Worm (Caenorhabditis elegans): ENCODE data around the gene pho-8.

DNA sequence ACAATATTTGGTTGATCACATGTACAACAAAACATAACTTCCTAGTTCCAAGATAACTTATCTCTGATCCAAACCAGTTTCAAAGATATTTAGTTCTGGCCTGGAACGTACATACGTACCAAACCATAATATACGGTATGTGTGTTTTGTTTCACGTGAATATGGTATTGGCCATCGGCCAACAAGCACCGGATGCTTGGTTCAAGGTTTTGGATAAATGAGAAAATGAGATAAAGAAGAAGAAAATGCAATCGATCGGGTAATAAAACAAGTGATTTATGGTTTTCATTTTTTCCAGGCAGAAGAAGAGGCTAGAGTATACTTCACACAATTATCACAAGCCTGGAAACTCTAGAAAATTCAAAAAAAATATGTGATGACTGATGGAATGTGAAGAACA is 38.1 kb upstream of the pho-8 start:
- TF ChIP-seq hlh-26 (GFP tag; conservative IDR thresholded peaks at IDR 0.05) (no peak), unc-62 (GFP tag; optimal IDR thresholded peaks at IDR 0.05) (no peak), F49E8.2 (tag; optimal IDR thresholded peaks at IDR 0.05; ENCODE audit: insufficient read depth) (no peak), snpc-4 (GFP tag; optimal IDR thresholded peaks at IDR 0.05) (no peak), snpc-4 (tag; optimal IDR thresholded peaks at IDR 0.05) (no peak), ekl-4 (GFP tag; IDR thresholded peaks at IDR 0.05) (no peak), tlf-1 (GFP tag; optimal IDR thresholded peaks at IDR 0.05) (no peak), ztf-28 (GFP tag; IDR thresholded peaks at IDR 0.05) (no peak), unc-130 (GFP tag; optimal IDR thresholded peaks at IDR 0.05) (no peak), lsy-27 (tag; optimal IDR thresholded peaks at IDR 0.05; ENCODE audit: borderline replicate concordance, insufficient read depth) (no peak), dpl-1 (GFP tag; optimal IDR thresholded peaks at IDR 0.05) (no peak), pha-4 (tag; optimal IDR thresholded peaks at IDR 0.05) (no peak), nfya-1 (tag; optimal IDR thresholded peaks at IDR 0.05; ENCODE audit: borderline replicate concordance, insufficient read depth) (no peak), ama-1 (optimal IDR thresholded peaks at IDR 0.05) (no peak), ama-1 (GFP tag; optimal IDR thresholded peaks at IDR 0.05) (no peak), madf-3 (GFP tag; IDR thresholded peaks at IDR 0.05) (no peak)
